Worm (Caenorhabditis elegans) whole organism, late embryonic: ENCODE results near the gene Y71H2AM.20.

Experiments
- C08G9.2 ChIP-seq: sonication (generic microtip); optimal IDR thresholded peaks from 2 replicates; lab custom pipeline; 2016; ENCODE audit warnings: mild to moderate bottlenecking, missing genetic modification characterization, moderate library complexity, missing compliant biosample characterization
- C38D4.7 ChIP-seq: fragments of 200-800 bp; sonication (Bioruptor generic); optimal IDR thresholded peaks from 2 replicates; lab custom pipeline; 2018; ENCODE audit warnings: mild to moderate bottlenecking, missing genetic modification characterization, moderate library complexity, missing compliant biosample characterization
- K02D7.2 ChIP-seq: sonication (generic microtip); optimal IDR thresholded peaks from 2 replicates; lab custom pipeline; 2017; ENCODE audit warnings: mild to moderate bottlenecking, missing genetic modification characterization, missing compliant biosample characterization
- K09A11.1 ChIP-seq: sonication (generic microtip); optimal IDR thresholded peaks from 2 replicates; lab custom pipeline; 2017; ENCODE audit warnings: antibody characterized with exemption, mild to moderate bottlenecking, missing genetic modification characterization, missing compliant biosample characterization; ENCODE audit not compliant: insufficient read depth
- Y22D7AL.16 ChIP-seq: sonication (generic microtip); optimal IDR thresholded peaks from 2 replicates; lab custom pipeline; 2016; ENCODE audit warnings: missing genetic modification characterization, missing compliant biosample characterization
- ahr-1 ChIP-seq: sonication (generic microtip); optimal IDR thresholded peaks from 2 replicates; lab custom pipeline; 2016; ENCODE audit warnings: missing genetic modification characterization, missing compliant biosample characterization
- ama-1 ChIP-seq: fragments of 150-350 bp; optimal IDR thresholded peaks from 2 replicates; lab custom pipeline; 2014
- ceh-2 ChIP-seq: sonication (generic microtip); optimal IDR thresholded peaks from 2 replicates; lab custom pipeline; 2016; ENCODE audit warnings: missing genotype, missing genetic modification characterization, missing compliant biosample characterization
- ceh-22 ChIP-seq: sonication (generic microtip); optimal IDR thresholded peaks from 2 replicates; lab custom pipeline; 2017; ENCODE audit warnings: missing biosample characterization, missing genetic modification characterization
- ceh-34 ChIP-seq: sonication (generic microtip); optimal IDR thresholded peaks from 2 replicates; lab custom pipeline; 2016; ENCODE audit warnings: mild to moderate bottlenecking, missing genetic modification characterization, missing compliant biosample characterization
- ceh-48 ChIP-seq: sonication (generic microtip); optimal IDR thresholded peaks from 2 replicates; lab custom pipeline; 2016; ENCODE audit warnings: missing genetic modification characterization, inconsistent platforms, missing compliant biosample characterization
- ceh-6 ChIP-seq: fragments of 200-800 bp; sonication (Bioruptor generic); optimal IDR thresholded peaks from 2 replicates; lab custom pipeline; 2018; ENCODE audit warnings: mild to moderate bottlenecking, missing genetic modification characterization, missing compliant biosample characterization
- ceh-9 ChIP-seq: sonication (generic microtip); optimal IDR thresholded peaks from 2 replicates; lab custom pipeline; 2016; ENCODE audit warnings: mild to moderate bottlenecking, missing genetic modification characterization, inconsistent platforms, missing compliant biosample characterization
- che-1 ChIP-seq: sonication (generic microtip); optimal IDR thresholded peaks from 2 replicates; lab custom pipeline; 2016; ENCODE audit warnings: mild to moderate bottlenecking, missing genetic modification characterization, missing compliant biosample characterization
- dmd-4 ChIP-seq: sonication (generic microtip); optimal IDR thresholded peaks from 2 replicates; lab custom pipeline; 2016; ENCODE audit warnings: borderline replicate concordance, missing genetic modification characterization, missing compliant biosample characterization
- elt-2 ChIP-seq: sonication (generic microtip); optimal IDR thresholded peaks from 2 replicates; lab custom pipeline; 2016; ENCODE audit warnings: missing genetic modification reagents, missing genetic modification characterization, missing compliant biosample characterization
- elt-4 ChIP-seq: sonication (generic microtip); optimal IDR thresholded peaks from 2 replicates; lab custom pipeline; 2016; ENCODE audit warnings: missing genetic modification characterization, missing compliant biosample characterization
- ets-4 ChIP-seq: sonication (generic microtip); optimal IDR thresholded peaks from 2 replicates; lab custom pipeline; 2016; ENCODE audit warnings: missing genetic modification characterization, missing compliant biosample characterization
- eyg-1 ChIP-seq: sonication (generic microtip); optimal IDR thresholded peaks from 2 replicates; lab custom pipeline; 2016; ENCODE audit warnings: missing genotype, missing genetic modification characterization, missing compliant biosample characterization
- fkh-6 ChIP-seq: sonication (generic microtip); optimal IDR thresholded peaks from 2 replicates; lab custom pipeline; 2016; ENCODE audit warnings: missing genetic modification characterization, missing compliant biosample characterization
- gmeb-2 ChIP-seq: sonication (generic microtip); optimal IDR thresholded peaks from 2 replicates; lab custom pipeline; 2016; ENCODE audit warnings: missing genetic modification characterization, inconsistent platforms, missing compliant biosample characterization
- hlh-15 ChIP-seq: sonication (generic microtip); optimal IDR thresholded peaks from 2 replicates; lab custom pipeline; 2016; ENCODE audit warnings: missing genetic modification characterization, missing compliant biosample characterization
- hlh-30 ChIP-seq: sonication (generic microtip); optimal IDR thresholded peaks from 2 replicates; lab custom pipeline; 2017; ENCODE audit warnings: antibody characterized with exemption, missing genetic modification characterization, missing compliant biosample characterization; ENCODE audit not compliant: insufficient read depth
- hlh-6 ChIP-seq: sonication (generic microtip); optimal IDR thresholded peaks from 2 replicates; lab custom pipeline; 2016; ENCODE audit warnings: missing genotype, missing genetic modification characterization, missing compliant biosample characterization
- hlh-8 ChIP-seq: sonication (generic microtip); optimal IDR thresholded peaks from 2 replicates; lab custom pipeline; 2016; ENCODE audit warnings: missing genotype, missing genetic modification characterization, missing compliant biosample characterization
- lim-6 ChIP-seq: sonication (generic microtip); optimal IDR thresholded peaks from 2 replicates; lab custom pipeline; 2016; ENCODE audit warnings: missing genetic modification characterization, missing compliant biosample characterization
- lin-11 ChIP-seq: fragments of 200-800 bp; sonication (Bioruptor generic); optimal IDR thresholded peaks from 2 replicates; lab custom pipeline; 2018; ENCODE audit warnings: mild to moderate bottlenecking, missing genetic modification characterization, missing compliant biosample characterization
- madf-2 ChIP-seq: sonication (generic microtip); optimal IDR thresholded peaks from 2 replicates; lab custom pipeline; 2017; ENCODE audit warnings: missing genetic modification characterization, missing compliant biosample characterization
- nhr-232 ChIP-seq: sonication (generic microtip); optimal IDR thresholded peaks from 2 replicates; lab custom pipeline; 2016; ENCODE audit warnings: missing genetic modification characterization, missing compliant biosample characterization
- npax-4 ChIP-seq: sonication (generic microtip); optimal IDR thresholded peaks from 2 replicates; lab custom pipeline; 2016; ENCODE audit warnings: missing genetic modification characterization, missing compliant biosample characterization
- odd-2 ChIP-seq: sonication (generic microtip); optimal IDR thresholded peaks from 2 replicates; lab custom pipeline; 2017; ENCODE audit warnings: antibody characterized with exemption, mild to moderate bottlenecking, missing genetic modification characterization, missing compliant biosample characterization
- pag-3 ChIP-seq: sonication (generic microtip); optimal IDR thresholded peaks from 2 replicates; lab custom pipeline; 2016; ENCODE audit warnings: missing compliant biosample characterization, missing genetic modification characterization, borderline replicate concordance
- pha-4 ChIP-seq: fragments of 150-350 bp; optimal IDR thresholded peaks from 2 replicates; lab custom pipeline; 2018; ENCODE audit warnings: missing biosample characterization, missing genetic modification reagents, missing genetic modification characterization
- pqm-1 ChIP-seq: sonication (generic microtip); optimal IDR thresholded peaks from 2 replicates; lab custom pipeline; 2016; ENCODE audit warnings: missing genetic modification characterization, missing compliant biosample characterization
- ref-2 ChIP-seq: sonication (generic microtip); optimal IDR thresholded peaks from 2 replicates; lab custom pipeline; 2016; ENCODE audit warnings: missing genetic modification characterization, missing compliant biosample characterization
- rnt-1 ChIP-seq: sonication (generic microtip); optimal IDR thresholded peaks from 2 replicates; lab custom pipeline; 2016; ENCODE audit warnings: missing genetic modification characterization, missing compliant biosample characterization
- sdc-2 ChIP-seq: sonication (generic microtip); optimal IDR thresholded peaks from 2 replicates; lab custom pipeline; 2016; ENCODE audit warnings: missing genotype, missing genetic modification characterization, missing compliant biosample characterization
- sox-2 ChIP-seq: fragments of 200-800 bp; sonication (Bioruptor generic); IDR thresholded peaks from 2 replicates; pipeline ENCODE4 v1.3.6; 2022; ENCODE audit warnings: missing genetic modification reagents, missing genetic modification characterization, missing compliant biosample characterization
- tbx-2 ChIP-seq: sonication (generic microtip); optimal IDR thresholded peaks from 2 replicates; lab custom pipeline; 2016; ENCODE audit warnings: missing genetic modification characterization, missing compliant biosample characterization
- tbx-7 ChIP-seq: sonication (generic microtip); optimal IDR thresholded peaks from 2 replicates; lab custom pipeline; 2016; ENCODE audit warnings: missing genotype, missing genetic modification characterization, missing compliant biosample characterization
- ttx-3 ChIP-seq: sonication (generic microtip); optimal IDR thresholded peaks from 2 replicates; lab custom pipeline; 2016; ENCODE audit warnings: missing genetic modification reagents, missing genetic modification characterization, missing compliant biosample characterization
- unc-86 ChIP-seq: sonication (generic microtip); optimal IDR thresholded peaks from 2 replicates; lab custom pipeline; 2016; ENCODE audit warnings: missing genetic modification characterization, missing compliant biosample characterization
- zip-5 ChIP-seq: sonication (generic microtip); optimal IDR thresholded peaks from 2 replicates; lab custom pipeline; 2016; ENCODE audit warnings: missing genetic modification characterization, missing compliant biosample characterization
- ztf-16 ChIP-seq: sonication (generic microtip); optimal IDR thresholded peaks from 2 replicates; lab custom pipeline; 2017; ENCODE audit warnings: missing genetic modification characterization, missing compliant biosample characterization

Y71H2AM.20 gene

ce11 chrIII:2780283-2780682, 5.5 kb downstream of the Y71H2AM.20 start:
- no peak for TF ChIP-seq hlh-8 (tag; lab: Kevin White, UChicago)
- TF ChIP-seq ceh-48 (tag; lab: Kevin White, UChicago): peak; percentile 99

- peak; percentile 59 for TF ChIP-seq elt-4 (tag; lab: Kevin White, UChicago)
- no peak for TF ChIP-seq sdc-2 (tag; lab: Kevin White, UChicago)
Measured at ce11 chrIII:2778655-2779054, 7.1 kb downstream of the Y71H2AM.20 start, which contains the start of gene laf-1. Gene laf-1, minus strand, starts transcription at chrIII:2779053.

- TF ChIP-seq ceh-22 (no peak), ama-1 (no peak), ceh-2 (no peak), gmeb-2 (no peak)
Measured at ce11 chrIII:2770752-2771151, 15.0 kb downstream of the Y71H2AM.20 start.

ce11 chrIII:2769078-2769477, 16.7 kb downstream of the Y71H2AM.20 start:
- no peak for TF ChIP-seq ceh-2
- TF ChIP-seq pag-3 (tag; lab: Kevin White, UChicago): no peak
- no peak for TF ChIP-seq elt-4 (tag; lab: Kevin White, UChicago)
- no peak for TF ChIP-seq ceh-22
- TF ChIP-seq ahr-1 (tag; lab: Kevin White, UChicago): no peak
- TF ChIP-seq fkh-6 (tag; lab: Kevin White, UChicago): no peak
- TF ChIP-seq madf-2 (tag; lab: Kevin White, UChicago): no peak
- no peak for TF ChIP-seq dmd-4 (tag; lab: Kevin White, UChicago)
- TF ChIP-seq npax-4 (tag; lab: Kevin White, UChicago): no peak
- TF ChIP-seq K09A11.1 (tag; lab: Kevin White, UChicago): no peak
- TF ChIP-seq gmeb-2: no peak
- TF ChIP-seq nhr-232: no peak
- no peak for TF ChIP-seq ttx-3 (tag; lab: Kevin White, UChicago)

- TF ChIP-seq ets-4 (tag; lab: Kevin White, UChicago): peak; percentile 40
- TF ChIP-seq Y22D7AL.16: peak; percentile 38
- peak; percentile 68 for TF ChIP-seq gmeb-2
- no peak for TF ChIP-seq ceh-9 (tag; lab: Kevin White, UChicago)
- no peak for TF ChIP-seq pha-4 (tag; lab: Kevin White, UChicago)
- peak; percentile 69 for TF ChIP-seq lin-11 (tag; lab: Kevin White, UChicago)
- peak; percentile 79 for TF ChIP-seq hlh-6
- peak; percentile 61 for TF ChIP-seq nhr-232
- peak; percentile 78 for TF ChIP-seq hlh-8 (tag; lab: Kevin White, UChicago)
- peak; percentile 91 for TF ChIP-seq ceh-34
- TF ChIP-seq unc-86: peak; percentile 91
- peak; percentile 81 for TF ChIP-seq ahr-1 (tag; lab: Kevin White, UChicago)
- TF ChIP-seq ref-2: peak; percentile 88
- TF ChIP-seq hlh-15 (tag; lab: Kevin White, UChicago): peak; percentile 68
- peak; percentile 45 for TF ChIP-seq pag-3 (tag; lab: Kevin White, UChicago)
- TF ChIP-seq odd-2 (tag; lab: Kevin White, UChicago): peak; percentile 84
- peak; percentile 91 for TF ChIP-seq hlh-30 (tag; lab: Kevin White, UChicago)
- TF ChIP-seq tbx-7 (tag; lab: Kevin White, UChicago): peak; percentile 48
- TF ChIP-seq K02D7.2 (tag; lab: Kevin White, UChicago): peak; percentile 88
- peak; percentile 75 for TF ChIP-seq C08G9.2
- peak; percentile 95 for TF ChIP-seq elt-2 (tag; lab: Kevin White, UChicago)
- peak; percentile 57 for TF ChIP-seq sox-2
- peak; percentile 94 for TF ChIP-seq ceh-48 (tag; lab: Kevin White, UChicago)
- TF ChIP-seq ceh-6 (GFP tag; lab: Kevin White, UChicago): peak; percentile 65
- TF ChIP-seq C38D4.7: peak; percentile 74
- peak; percentile 71 for TF ChIP-seq madf-2 (tag; lab: Kevin White, UChicago)
- peak; percentile 79 for TF ChIP-seq che-1 (tag; lab: Kevin White, UChicago)
- peak; percentile 93 for TF ChIP-seq tbx-2 (tag; lab: Kevin White, UChicago)
- TF ChIP-seq ama-1: no peak
- peak; percentile 85 for TF ChIP-seq lim-6 (tag; lab: Kevin White, UChicago)
- TF ChIP-seq ztf-16: peak; percentile 81
- no peak for TF ChIP-seq ceh-22
- peak; percentile 93 for TF ChIP-seq rnt-1 (tag; lab: Kevin White, UChicago)
- peak; percentile 63 for TF ChIP-seq zip-5 (tag; lab: Kevin White, UChicago)
- TF ChIP-seq eyg-1 (tag; lab: Kevin White, UChicago): peak; percentile 84
- TF ChIP-seq pqm-1 (tag; lab: Kevin White, UChicago): peak; percentile 54
- TF ChIP-seq sdc-2 (tag; lab: Kevin White, UChicago): peak; percentile 76
Measured at ce11 chrIII:2768635-2769034, 17.1 kb downstream of the Y71H2AM.20 start, which contains the start of gene swsn-3. Gene swsn-3, minus strand, starts transcription at chrIII:2768679.
